Worm (Caenorhabditis elegans) whole organism, young adult: Measurements from ENCODE around the gene scav-5.

Experiments
- B0035.1 ChIP-seq: sonication (generic microtip); optimal IDR thresholded peaks from 2 replicates; lab custom pipeline; 2016; ENCODE audit warnings: missing genetic modification characterization, mild to moderate bottlenecking, missing compliant biosample characterization, missing genotype, missing genetic modification reagents
- F22D6.2 ChIP-seq: sonication (generic microtip); optimal IDR thresholded peaks from 2 replicates; lab custom pipeline; 2016; ENCODE audit warnings: mild to moderate bottlenecking, missing genetic modification characterization, missing compliant biosample characterization
- F23B12.7 ChIP-seq: sonication (generic microtip); optimal IDR thresholded peaks from 2 replicates; lab custom pipeline; 2017; ENCODE audit warnings: missing genetic modification characterization, mild to moderate bottlenecking, missing compliant biosample characterization, antibody characterized with exemption, moderate library complexity; ENCODE audit not compliant: insufficient read depth
- F49E8.2 ChIP-seq: sonication (generic microtip); optimal IDR thresholded peaks from 3 replicates; lab custom pipeline; 2017; ENCODE audit warnings: missing genetic modification characterization, mild to moderate bottlenecking, missing compliant biosample characterization, antibody characterized with exemption, moderate library complexity; ENCODE audit not compliant: insufficient read depth
- F57C9.4 ChIP-seq: sonication (generic microtip); optimal IDR thresholded peaks from 2 replicates; lab custom pipeline; 2017; ENCODE audit warnings: mild to moderate bottlenecking, missing genetic modification characterization, missing compliant biosample characterization
- K11D2.4 ChIP-seq: fragments of 200-800 bp; sonication (Bioruptor generic); IDR thresholded peaks from 2 replicates; pipeline ENCODE4 v1.3.6; 2022; ENCODE audit warnings: missing genetic modification reagents, missing genetic modification characterization, missing compliant biosample characterization
- K12H6.12 ChIP-seq: fragments of 200-800 bp; sonication (Bioruptor generic); optimal IDR thresholded peaks from 2 replicates; lab custom pipeline; 2018; ENCODE audit warnings: mild to moderate bottlenecking, missing genetic modification characterization, missing compliant biosample characterization
- T07F8.4 ChIP-seq: sonication (generic microtip); optimal IDR thresholded peaks from 2 replicates; lab custom pipeline; 2016; ENCODE audit warnings: mild to moderate bottlenecking, missing genetic modification characterization, moderate library complexity, missing compliant biosample characterization
- T26A5.8 ChIP-seq: sonication (generic microtip); optimal IDR thresholded peaks from 2 replicates; lab custom pipeline; 2016; ENCODE audit warnings: missing genetic modification characterization, missing compliant biosample characterization
- Y95B8A.8 ChIP-seq: fragments of 200-800 bp; sonication (Bioruptor generic); IDR thresholded peaks from 2 replicates; pipeline ENCODE4 v1.3.6; 2022; ENCODE audit warnings: missing genetic modification reagents, missing genetic modification characterization, missing compliant biosample characterization
- ZK185.1 ChIP-seq: sonication (generic microtip); optimal IDR thresholded peaks from 2 replicates; lab custom pipeline; 2016; ENCODE audit warnings: mild to moderate bottlenecking, missing genetic modification characterization, missing compliant biosample characterization; ENCODE audit not compliant: poor library complexity, severe bottlenecking
- akir-1 ChIP-seq: fragments of 200-800 bp; sonication (Bioruptor generic); optimal IDR thresholded peaks from 2 replicates; lab custom pipeline; 2018; ENCODE audit warnings: mild to moderate bottlenecking, missing genetic modification characterization, moderate library complexity, missing compliant biosample characterization
- ama-1 ChIP-seq, 3 experiments: fragments of 150-350 bp in 1 of 3; sonication (generic microtip) in 2 of 3; optimal IDR thresholded peaks; 2 replicates each; lab custom pipeline; 2014 to 2018; ENCODE audit warnings: missing biosample characterization in 2 of 3, missing genetic modification characterization in 2 of 3, missing genetic modification reagents in 2 of 3
- attf-5 ChIP-seq: fragments of 200-800 bp; sonication (Bioruptor generic); optimal IDR thresholded peaks from 2 replicates; lab custom pipeline; 2018; ENCODE audit warnings: mild to moderate bottlenecking, missing genetic modification characterization, missing compliant biosample characterization
- ccch-3 ChIP-seq: fragments of 200-800 bp; sonication (Bioruptor generic); optimal IDR thresholded peaks from 2 replicates; lab custom pipeline; 2018; ENCODE audit warnings: mild to moderate bottlenecking, missing genetic modification characterization, missing compliant biosample characterization
- ceh-27 ChIP-seq: fragments of 200-800 bp; sonication (Bioruptor generic); optimal IDR thresholded peaks from 2 replicates; lab custom pipeline; 2018; ENCODE audit warnings: mild to moderate bottlenecking, missing genetic modification characterization, moderate library complexity, missing compliant biosample characterization
- ceh-91 ChIP-seq: fragments of 200-800 bp; sonication (Bioruptor generic); IDR thresholded peaks from 2 replicates; pipeline ENCODE4 v1.3.6; 2022; ENCODE audit warnings: missing genetic modification reagents, missing genetic modification characterization, missing compliant biosample characterization
- dox-1 ChIP-seq: fragments of 200-800 bp; sonication (Bioruptor generic); IDR thresholded peaks from 2 replicates; pipeline ENCODE4 v1.3.6; 2022; ENCODE audit warnings: missing genetic modification reagents, missing genetic modification characterization, missing compliant biosample characterization
- egl-18 ChIP-seq: fragments of 200-800 bp; sonication (Bioruptor generic); IDR thresholded peaks from 2 replicates; pipeline ENCODE4 v1.3.6; 2022; ENCODE audit warnings: missing genetic modification reagents, missing genetic modification characterization, missing compliant biosample characterization
- gei-17 ChIP-seq: fragments of 200-800 bp; sonication (Bioruptor generic); optimal IDR thresholded peaks from 2 replicates; lab custom pipeline; 2018; ENCODE audit warnings: mild to moderate bottlenecking, missing genetic modification characterization, missing compliant biosample characterization
- him-1 ChIP-seq: sonication (generic microtip); optimal IDR thresholded peaks from 2 replicates; lab custom pipeline; 2016; ENCODE audit warnings: missing genotype, missing genetic modification reagents, missing genetic modification characterization, missing compliant biosample characterization
- hlh-26 ChIP-seq: fragments of 200-800 bp; sonication (Bioruptor generic); conservative IDR thresholded peaks from 2 replicates; pipeline ENCODE4 v1.3.6; 2022; ENCODE audit warnings: missing genetic modification reagents, missing genetic modification characterization, missing compliant biosample characterization
- hmg-1.2 ChIP-seq: fragments of 200-800 bp; sonication (Bioruptor generic); IDR thresholded peaks from 2 replicates; pipeline ENCODE4 v1.3.6; 2022; ENCODE audit warnings: missing genetic modification reagents, missing genetic modification characterization, missing compliant biosample characterization
- let-526 ChIP-seq: fragments of 200-800 bp; sonication (Bioruptor generic); IDR thresholded peaks from 2 replicates; pipeline ENCODE4 v1.3.6; 2022; ENCODE audit warnings: missing genetic modification reagents, missing genetic modification characterization, missing compliant biosample characterization
- let-607 ChIP-seq, 2 experiments: fragments of 200-800 bp in 1 of 2; sonication (Bioruptor generic) in 1 of 2; sonication (generic microtip) in 1 of 2; optimal IDR thresholded peaks; 2 replicates each; lab custom pipeline; 2016 to 2018; ENCODE audit warnings: mild to moderate bottlenecking in 2 of 2, missing compliant biosample characterization in 2 of 2, missing genetic modification characterization in 2 of 2, moderate library complexity in 2 of 2, missing genotype in 1 of 2
- lin-26 ChIP-seq: fragments of 200-800 bp; sonication (Bioruptor generic); IDR thresholded peaks from 2 replicates; pipeline ENCODE4 v1.3.6; 2022; ENCODE audit warnings: missing genetic modification reagents, missing genetic modification characterization, missing compliant biosample characterization
- lin-35 ChIP-seq, 3 experiments: fragments of 150-350 bp in 2 of 3; sonication (generic microtip) in 1 of 3; optimal IDR thresholded peaks; 2 replicates each; lab custom pipeline; 2014 to 2018; ENCODE audit warnings: missing biosample characterization in 3 of 3, missing genetic modification characterization in 3 of 3, missing genetic modification reagents in 3 of 3
- lin-54 ChIP-seq: fragments of 200-800 bp; sonication (Bioruptor generic); optimal IDR thresholded peaks from 2 replicates; lab custom pipeline; 2018; ENCODE audit warnings: mild to moderate bottlenecking, missing genetic modification characterization, missing compliant biosample characterization
- lir-1 ChIP-seq: fragments of 200-800 bp; sonication (Bioruptor generic); conservative IDR thresholded peaks from 2 replicates; pipeline ENCODE4 v1.3.6; 2022; ENCODE audit warnings: missing genetic modification reagents, missing genetic modification characterization, missing compliant biosample characterization
- lsl-1 ChIP-seq: fragments of 200-800 bp; sonication (Bioruptor generic); optimal IDR thresholded peaks from 2 replicates; lab custom pipeline; 2018; ENCODE audit warnings: mild to moderate bottlenecking, missing genetic modification characterization, moderate library complexity, missing compliant biosample characterization
- madf-10 ChIP-seq: sonication (generic microtip); optimal IDR thresholded peaks from 2 replicates; lab custom pipeline; 2016; ENCODE audit warnings: mild to moderate bottlenecking, missing genetic modification characterization, missing compliant biosample characterization
- madf-3 ChIP-seq: fragments of 200-800 bp; sonication (Bioruptor generic); IDR thresholded peaks from 2 replicates; pipeline ENCODE4 v1.3.6; 2022; ENCODE audit warnings: missing genetic modification reagents, missing genetic modification characterization, missing compliant biosample characterization
- mcd-1 ChIP-seq: fragments of 200-800 bp; sonication (Bioruptor generic); IDR thresholded peaks from 2 replicates; pipeline ENCODE4 v1.3.6; 2022; ENCODE audit warnings: missing genetic modification reagents, missing genetic modification characterization, missing compliant biosample characterization
- mel-28 ChIP-seq: sonication (generic microtip); optimal IDR thresholded peaks from 2 replicates; lab custom pipeline; 2016; ENCODE audit warnings: borderline replicate concordance, mild to moderate bottlenecking, missing genetic modification characterization, missing compliant biosample characterization
- mxl-1 ChIP-seq: sonication (generic microtip); optimal IDR thresholded peaks from 2 replicates; lab custom pipeline; 2016; ENCODE audit warnings: missing genetic modification characterization, missing compliant biosample characterization
- nfya-2 ChIP-seq: fragments of 200-800 bp; sonication (Bioruptor generic); IDR thresholded peaks from 2 replicates; pipeline ENCODE4 v1.3.6; 2022; ENCODE audit warnings: missing genetic modification reagents, missing genetic modification characterization, missing compliant biosample characterization
- nhr-90 ChIP-seq: sonication (generic microtip); optimal IDR thresholded peaks from 2 replicates; lab custom pipeline; 2016; ENCODE audit warnings: missing genotype, mild to moderate bottlenecking, missing genetic modification characterization, missing compliant biosample characterization
- rcor-1 ChIP-seq: fragments of 200-800 bp; sonication (Bioruptor generic); IDR thresholded peaks from 2 replicates; pipeline ENCODE4 v1.3.6; 2022; ENCODE audit warnings: missing genetic modification reagents, missing genetic modification characterization, missing compliant biosample characterization
- repo-1 ChIP-seq: sonication (generic microtip); optimal IDR thresholded peaks from 2 replicates; lab custom pipeline; 2017; ENCODE audit warnings: mild to moderate bottlenecking, missing genetic modification characterization, missing compliant biosample characterization
- sea-2 ChIP-seq: fragments of 200-800 bp; sonication (Bioruptor generic); IDR thresholded peaks from 2 replicates; pipeline ENCODE4 v1.3.6; 2022; ENCODE audit warnings: missing genetic modification characterization, missing compliant biosample characterization
- snpc-1.1 ChIP-seq: sonication (generic microtip); optimal IDR thresholded peaks from 2 replicates; lab custom pipeline; 2017; ENCODE audit warnings: missing genetic modification characterization, mild to moderate bottlenecking, missing compliant biosample characterization, antibody characterized with exemption, moderate library complexity, missing genotype, missing genetic modification reagents; ENCODE audit not compliant: insufficient read depth
- snpc-1.3 ChIP-seq: sonication (generic microtip); optimal IDR thresholded peaks from 2 replicates; lab custom pipeline; 2017; ENCODE audit warnings: missing genetic modification characterization, mild to moderate bottlenecking, missing compliant biosample characterization, antibody characterized with exemption, moderate library complexity, missing genotype, missing genetic modification reagents; ENCODE audit not compliant: insufficient read depth
- tlf-1 ChIP-seq: fragments of 200-800 bp; sonication (Bioruptor generic); optimal IDR thresholded peaks from 2 replicates; lab custom pipeline; 2018; ENCODE audit warnings: mild to moderate bottlenecking, missing genetic modification characterization, missing compliant biosample characterization
- unc-130 ChIP-seq: sonication (generic microtip); optimal IDR thresholded peaks from 2 replicates; lab custom pipeline; 2016; ENCODE audit warnings: missing genetic modification reagents, missing genetic modification characterization, missing compliant biosample characterization
- ztf-18 ChIP-seq: sonication (generic microtip); optimal IDR thresholded peaks from 2 replicates; lab custom pipeline; 2016; ENCODE audit warnings: missing genotype, mild to moderate bottlenecking, missing genetic modification characterization, missing compliant biosample characterization
- ztf-22 ChIP-seq: fragments of 200-800 bp; sonication (Bioruptor generic); optimal IDR thresholded peaks from 2 replicates; lab custom pipeline; 2018; ENCODE audit warnings: mild to moderate bottlenecking, missing genetic modification characterization, moderate library complexity, missing compliant biosample characterization

Gene scav-5

DNA sequence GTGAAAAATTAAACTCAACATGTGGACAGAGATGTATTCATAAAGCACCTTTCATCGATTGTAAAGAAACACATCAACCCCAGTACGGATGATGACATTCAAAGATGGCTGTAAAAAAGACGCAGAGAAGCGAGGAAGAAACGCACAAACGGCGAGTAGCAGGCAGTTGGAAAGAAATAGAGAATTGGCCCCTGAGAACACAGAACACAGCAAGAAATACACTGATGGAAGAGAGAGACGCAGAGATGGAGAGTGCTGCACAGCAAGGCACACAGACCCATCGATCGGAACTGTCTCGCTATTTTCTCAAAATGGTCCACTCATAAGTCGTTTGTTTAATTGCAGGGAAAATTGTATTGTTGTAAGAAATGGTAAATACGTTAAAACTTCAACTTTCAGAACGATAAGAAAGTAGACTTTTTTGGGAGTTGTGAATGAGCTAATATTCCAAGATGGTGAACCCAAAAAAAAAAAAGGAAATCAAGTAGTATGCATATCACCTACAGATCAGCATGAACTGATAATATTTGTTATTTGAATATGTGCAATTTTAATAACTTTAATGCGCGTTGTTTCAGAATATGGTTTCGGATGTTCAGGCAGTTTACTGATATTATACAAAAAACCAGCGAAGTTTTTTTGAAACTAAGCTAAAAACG is 35.4 kb upstream of the scav-5 start (continued):
- TF ChIP-seq F49E8.2 (no peak), mxl-1 (tag; lab: Kevin White, UChicago) (no peak), B0035.1 (tag; lab: Kevin White, UChicago) (no peak), Y95B8A.8 (GFP tag; lab: Robert Waterston, UW) (no peak), T07F8.4 (tag; lab: Kevin White, UChicago) (no peak), akir-1 (GFP tag; lab: Kevin White, UChicago) (no peak), attf-5 (peak; percentile 35), let-526 (GFP tag; lab: Robert Waterston, UW) (no peak), ccch-3 (GFP tag; lab: Kevin White, UChicago) (no peak), mel-28 (tag; lab: Kevin White, UChicago) (no peak), rcor-1 (no peak), mcd-1 (peak; percentile 39; the same call in 1 of the 2 replicates), gei-17 (GFP tag; lab: Kevin White, UChicago) (no peak), K11D2.4 (GFP tag; lab: Robert Waterston, UW) (0 out of 2 replicates have a peak, but pooled peaks have one; percentile 51), repo-1 (no peak), madf-3 (0 out of 2 replicates have a peak, but pooled peaks have one; percentile 23), sea-2 (GFP tag; lab: Robert Waterston, UW) (no peak), lsl-1 (GFP tag; lab: Kevin White, UChicago) (no peak), egl-18 (GFP tag; lab: Robert Waterston, UW) (no peak), ama-1 (optimal IDR thresholded peaks at IDR 0.05; lab: Kevin White, UChicago) (no peak), ama-1 (GFP tag; optimal IDR thresholded peaks at IDR 0.05; lab: Kevin White, UChicago) (no peak), nhr-90 (tag; lab: Kevin White, UChicago) (no peak), F57C9.4 (tag; lab: Kevin White, UChicago) (no peak), ceh-27 (GFP tag; lab: Kevin White, UChicago) (peak; percentile 26), hlh-26 (GFP tag; lab: Robert Waterston, UW) (no peak), F23B12.7 (tag; lab: Kevin White, UChicago) (no peak), hmg-1.2 (GFP tag; lab: Robert Waterston, UW) (peak; percentile 91), T26A5.8 (no peak), ztf-18 (tag; lab: Kevin White, UChicago) (no peak), unc-130 (GFP tag; lab: Kevin White, UChicago) (no peak), ceh-91 (no peak), F22D6.2 (tag; lab: Kevin White, UChicago) (no peak), lin-54 (GFP tag; lab: Kevin White, UChicago) (no peak), K12H6.12 (tag; lab: Kevin White, UChicago) (peak; percentile 48), lin-35 (GFP tag; optimal IDR thresholded peaks at IDR 0.05; lab: Kevin White, UChicago) (no peak), lir-1 (GFP tag; lab: Robert Waterston, UW) (no peak), nfya-2 (GFP tag; lab: Robert Waterston, UW) (no peak), dox-1 (0 out of 2 replicates have a peak, but pooled peaks have one; percentile 47), madf-10 (no peak), him-1 (tag; lab: Kevin White, UChicago) (no peak), snpc-1.3 (tag; lab: Kevin White, UChicago) (no peak), let-607 (tag; optimal IDR thresholded peaks at IDR 0.05; lab: Kevin White, UChicago) (no peak), tlf-1 (GFP tag; lab: Kevin White, UChicago) (no peak), lin-26 (GFP tag; lab: Robert Waterston, UW) (no peak), snpc-1.1 (tag; lab: Kevin White, UChicago) (no peak), ZK185.1 (tag; lab: Kevin White, UChicago) (peak; percentile 66), ztf-22 (GFP tag; lab: Kevin White, UChicago) (no peak)
